Worm (Caenorhabditis elegans) whole organism, young adult: ENCODE results near the gene sax-2.

Experiments used
- T26A5.8 ChIP-seq: sonication (generic microtip); optimal IDR thresholded peaks from 2 replicates; lab custom pipeline; 2016; ENCODE audit warnings: missing genetic modification characterization, missing compliant biosample characterization
- Y53F4B.3 ChIP-seq: fragments of 200-800 bp; sonication (Bioruptor generic); IDR thresholded peaks from 2 replicates; pipeline ENCODE4 v1.3.6; 2022; ENCODE audit warnings: missing genetic modification reagents, missing genetic modification characterization, missing compliant biosample characterization
- ama-1 ChIP-seq, 3 experiments: fragments of 150-350 bp in 1 of 3; sonication (generic microtip) in 2 of 3; optimal IDR thresholded peaks; 2 replicates each; lab custom pipeline; 2014 to 2018; ENCODE audit warnings: missing biosample characterization in 2 of 3, missing genetic modification characterization in 2 of 3, missing genetic modification reagents in 2 of 3
- gei-17 ChIP-seq: fragments of 200-800 bp; sonication (Bioruptor generic); optimal IDR thresholded peaks from 2 replicates; lab custom pipeline; 2018; ENCODE audit warnings: mild to moderate bottlenecking, missing genetic modification characterization, missing compliant biosample characterization
- nfyb-1 ChIP-seq: fragments of 200-800 bp; sonication (Bioruptor generic); IDR thresholded peaks from 2 replicates; pipeline ENCODE4 v1.3.6; 2022; ENCODE audit warnings: missing genetic modification reagents, missing genetic modification characterization, missing compliant biosample characterization
- snpc-4 ChIP-seq, 5 experiments: fragments of 150-350 bp in 1 of 5; sonication (generic microtip) in 4 of 5; optimal IDR thresholded peaks; 2 replicates each; lab custom pipeline; 2014 to 2018; ENCODE audit warnings: missing genetic modification characterization in 5 of 5, missing biosample characterization in 3 of 5, antibody characterized with exemption in 2 of 5, mild to moderate bottlenecking in 2 of 5, missing compliant biosample characterization in 2 of 5, missing genotype in 2 of 5, moderate library complexity in 2 of 5, missing genetic modification reagents in 1 of 5
- tlf-1 ChIP-seq: fragments of 200-800 bp; sonication (Bioruptor generic); optimal IDR thresholded peaks from 2 replicates; lab custom pipeline; 2018; ENCODE audit warnings: mild to moderate bottlenecking, missing genetic modification characterization, missing compliant biosample characterization
- unc-62 ChIP-seq: fragments of 150-350 bp; optimal IDR thresholded peaks from 2 replicates; lab custom pipeline; 2014; ENCODE audit warnings: missing biosample characterization, missing genetic modification reagents, missing genetic modification characterization
- ztf-3 ChIP-seq: fragments of 200-800 bp; sonication (Bioruptor generic); optimal IDR thresholded peaks from 2 replicates; lab custom pipeline; 2018; ENCODE audit warnings: mild to moderate bottlenecking, missing genetic modification characterization, missing compliant biosample characterization
- ztf-6 ChIP-seq: fragments of 200-800 bp; sonication (Bioruptor generic); IDR thresholded peaks from 2 replicates; pipeline ENCODE4 v1.3.6; 2022; ENCODE audit warnings: missing genetic modification reagents, missing genetic modification characterization, missing compliant biosample characterization

ce11 chrIII:5120593-5120992, 11.1 kb downstream of the sax-2 start:
- TF ChIP-seq unc-62 (GFP tag; lab: Kevin White, UChicago), result no peak
- TF ChIP-seq ztf-3 (GFP tag; lab: Kevin White, UChicago), result no peak
- TF ChIP-seq ama-1 (optimal IDR thresholded peaks at IDR 0.05; lab: Kevin White, UChicago), result no peak
- TF ChIP-seq ama-1 (GFP tag; optimal IDR thresholded peaks at IDR 0.05; lab: Kevin White, UChicago), result no peak
- TF ChIP-seq snpc-4 (GFP tag; optimal IDR thresholded peaks at IDR 0.05; lab: Kevin White, UChicago), result no peak
- no peak for TF ChIP-seq snpc-4 (tag; optimal IDR thresholded peaks at IDR 0.05; lab: Kevin White, UChicago)
- TF ChIP-seq ztf-6 (GFP tag; lab: Robert Waterston, UW), result no peak
- TF ChIP-seq tlf-1 (GFP tag; lab: Kevin White, UChicago), result no peak
- no peak for TF ChIP-seq T26A5.8
- TF ChIP-seq gei-17 (GFP tag; lab: Kevin White, UChicago), result no peak
- no peak for TF ChIP-seq Y53F4B.3
- no peak for TF ChIP-seq nfyb-1
